Worm (Caenorhabditis elegans): ENCODE results near the gene M7.8.

M7.8 gene

DNA sequence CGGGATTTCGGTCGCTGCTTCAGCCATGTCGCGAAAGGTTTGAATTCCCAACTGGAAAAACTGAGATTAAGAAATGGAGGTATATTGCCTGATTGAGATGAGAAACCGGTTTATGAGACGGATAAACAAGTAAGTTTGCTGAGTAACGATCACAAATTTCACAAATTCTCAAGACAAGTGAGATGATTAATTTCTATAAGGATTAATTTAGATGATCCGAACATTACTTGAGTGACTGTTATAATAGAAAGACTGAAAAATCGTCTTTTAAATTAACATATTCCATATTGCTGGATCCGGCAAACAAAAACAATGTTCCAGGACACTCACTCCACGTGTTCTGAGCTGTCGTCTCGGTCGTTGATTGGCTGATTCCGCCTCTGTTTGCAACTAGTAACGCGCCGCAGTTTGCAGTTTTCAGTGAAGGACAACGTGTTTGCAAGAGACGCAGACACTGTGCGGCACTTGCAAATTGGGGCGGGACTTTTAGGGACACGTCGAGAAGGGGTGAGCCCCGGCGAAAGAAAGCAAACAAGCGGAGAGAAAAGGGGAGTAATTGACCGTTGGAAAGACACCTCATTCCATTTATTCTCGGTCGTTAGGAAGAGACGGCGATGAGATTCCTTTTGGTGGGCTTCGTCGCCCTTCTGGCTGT is 24.1 kb upstream of the M7.8 start, which contains the start of the genes imp-2 and enpl-1 (continued):
- TF ChIP-seq ceh-62 (tag; optimal IDR thresholded peaks at IDR 0.05) (no peak), cey-2 (tag; optimal IDR thresholded peaks at IDR 0.05; ENCODE audit: borderline replicate concordance, insufficient read depth) (no peak), lin-29 (GFP tag; IDR thresholded peaks at IDR 0.05) (peak; percentile 52; the same call in 1 of the 2 replicates), nhr-76 (tag; optimal IDR thresholded peaks at IDR 0.05) (no peak), F37D6.2 (tag; optimal IDR thresholded peaks at IDR 0.05) (peak; percentile 63), lin-15B (tag; optimal IDR thresholded peaks at IDR 0.05) (no peak), attf-4 (tag; optimal IDR thresholded peaks at IDR 0.05) (no peak), sdz-12 (GFP tag; optimal IDR thresholded peaks at IDR 0.05) (no peak), fos-1 (tag; optimal IDR thresholded peaks at IDR 0.05) (no peak), F44E2.7 (GFP tag; IDR thresholded peaks at IDR 0.05) (no peak), nhr-41 (GFP tag; IDR thresholded peaks at IDR 0.05) (no peak), mes-2 (tag; optimal IDR thresholded peaks at IDR 0.05; ENCODE audit: poor library complexity, severe bottlenecking) (peak; percentile 83), Y48G9A.11 (GFP tag; IDR thresholded peaks at IDR 0.05) (no peak), mep-1 (tag; optimal IDR thresholded peaks at IDR 0.05) (peak; percentile 96), nhr-25 (tag; optimal IDR thresholded peaks at IDR 0.05; ENCODE audit: borderline replicate concordance, insufficient read depth) (peak; percentile 65), zip-2 (tag; optimal IDR thresholded peaks at IDR 0.05) (peak; percentile 43), daf-16 (GFP tag; optimal IDR thresholded peaks at IDR 0.05) (peak in 1 of 2 experiments; percentile 74), daf-16 (tag; optimal IDR thresholded peaks at IDR 0.05) (peak; percentile 72), fkh-10 (GFP tag; optimal IDR thresholded peaks at IDR 0.05) (peak; percentile 85), ctbp-1 (GFP tag; IDR thresholded peaks at IDR 0.05) (peak; percentile 82), nhr-6 (tag; optimal IDR thresholded peaks at IDR 0.05) (peak; percentile 83), nhr-111 (GFP tag; optimal IDR thresholded peaks at IDR 0.05) (no peak), snpc-4 (tag; optimal IDR thresholded peaks at IDR 0.05) (no peak), skn-1 (tag; optimal IDR thresholded peaks at IDR 0.05) (no peak), lin-13 (GFP tag; optimal IDR thresholded peaks at IDR 0.05) (peak; percentile 83), jun-1 (tag; optimal IDR thresholded peaks at IDR 0.05) (peak; percentile 71), F49E8.2 (tag; optimal IDR thresholded peaks at IDR 0.05; ENCODE audit: borderline replicate concordance) (no peak), F26F4.8 (GFP tag; conservative IDR thresholded peaks at IDR 0.05) (no peak), Y5F2A.4 (GFP tag; optimal IDR thresholded peaks at IDR 0.05) (no peak), unc-39 (tag; optimal IDR thresholded peaks at IDR 0.05) (no peak), pqm-1 (tag; optimal IDR thresholded peaks at IDR 0.05) (peak; percentile 64), dmd-6 (GFP tag; IDR thresholded peaks at IDR 0.05) (peak; percentile 88), lin-39 (tag; optimal IDR thresholded peaks at IDR 0.05) (no peak), dmd-9 (GFP tag; IDR thresholded peaks at IDR 0.05) (peak; percentile 55; the same call in 1 of the 2 replicates)

DNA sequence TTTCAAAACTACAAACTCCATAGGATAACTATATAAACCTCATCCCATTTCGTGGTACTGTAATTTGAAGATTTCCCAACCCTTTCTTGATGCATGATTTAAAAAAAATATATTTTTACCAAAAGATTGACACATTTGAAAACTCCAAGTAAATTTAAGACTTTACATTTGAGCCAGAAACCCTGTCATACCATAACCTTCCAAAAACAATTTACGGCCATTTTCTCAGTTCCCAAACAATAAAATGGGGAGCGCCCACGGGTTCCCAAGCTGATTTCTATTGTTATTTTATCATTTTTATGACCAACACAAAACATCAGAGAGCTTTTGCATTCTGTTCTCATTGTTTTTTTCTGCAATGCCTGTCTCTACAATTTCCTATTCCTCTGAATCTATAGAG is 17.8 kb upstream of the M7.8 start, which contains the start of gene clc-9:
Gene clc-9, plus strand, starts transcription at position 301 of the 400 bp plus-strand sequence.
- TF ChIP-seq Y48G9A.11 (GFP tag; IDR thresholded peaks at IDR 0.05) (no peak), saeg-2 (GFP tag; IDR thresholded peaks at IDR 0.05) (no peak), zag-1 (tag; optimal IDR thresholded peaks at IDR 0.05) (no peak), nhr-41 (GFP tag; IDR thresholded peaks at IDR 0.05) (no peak)

DNA sequence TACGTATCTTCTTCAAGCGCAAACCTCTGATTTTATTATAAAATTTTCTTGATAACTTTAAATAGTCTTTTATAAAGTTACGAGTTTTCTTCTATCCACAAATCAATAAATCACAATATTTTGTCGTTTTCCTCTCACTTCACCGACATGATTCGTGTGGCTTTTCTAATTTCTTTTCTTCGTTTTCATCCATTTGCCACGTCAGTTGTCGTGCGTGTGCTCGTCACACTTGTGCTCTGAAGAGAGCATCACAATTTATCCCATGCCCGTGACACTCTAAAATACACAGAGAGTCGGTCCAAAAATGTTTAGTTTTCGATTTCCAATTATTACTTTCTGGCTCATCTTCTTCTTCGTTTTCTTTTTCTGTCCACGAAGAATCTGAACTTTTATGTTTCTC is 17.0 kb upstream of the M7.8 start:
- TF ChIP-seq dmd-6 (GFP tag; IDR thresholded peaks at IDR 0.05) (no peak), hlh-30 (tag; optimal IDR thresholded peaks at IDR 0.05; ENCODE audit: insufficient read depth) (peak; percentile 36), nhr-25 (tag; optimal IDR thresholded peaks at IDR 0.05; ENCODE audit: borderline replicate concordance, insufficient read depth) (no peak), mdt-29 (GFP tag; IDR thresholded peaks at IDR 0.05) (no peak), nhr-11 (tag; optimal IDR thresholded peaks at IDR 0.05) (no peak), zfp-3 (GFP tag; conservative IDR thresholded peaks at IDR 0.05) (no peak), ZK337.2 (GFP tag; IDR thresholded peaks at IDR 0.05) (no peak), snpc-1.2 (GFP tag; IDR thresholded peaks at IDR 0.05) (no peak)

Data from whole organism, L4 larva.